Worm (Caenorhabditis elegans) whole organism, young adult: ENCODE results near the gene fbxc-33.

Experiments
- F52B5.7 ChIP-seq: sonication (generic microtip); optimal IDR thresholded peaks from 2 replicates; lab custom pipeline; 2016; ENCODE audit warnings: mild to moderate bottlenecking, missing genetic modification characterization, missing compliant biosample characterization
- T26A5.8 ChIP-seq: sonication (generic microtip); optimal IDR thresholded peaks from 2 replicates; lab custom pipeline; 2016; ENCODE audit warnings: missing genetic modification characterization, missing compliant biosample characterization
- Y56A3A.18 ChIP-seq: fragments of 200-800 bp; sonication (Bioruptor generic); IDR thresholded peaks from 2 replicates; pipeline ENCODE4 v1.3.6; 2022; ENCODE audit warnings: missing genetic modification reagents, missing genetic modification characterization, missing compliant biosample characterization
- bed-1 ChIP-seq: fragments of 200-800 bp; sonication (Bioruptor generic); IDR thresholded peaks from 2 replicates; pipeline ENCODE4 v1.3.6; 2022; ENCODE audit warnings: missing genetic modification reagents, missing genetic modification characterization, missing compliant biosample characterization
- ceh-91 ChIP-seq: fragments of 200-800 bp; sonication (Bioruptor generic); IDR thresholded peaks from 2 replicates; pipeline ENCODE4 v1.3.6; 2022; ENCODE audit warnings: missing genetic modification reagents, missing genetic modification characterization, missing compliant biosample characterization
- dpff-1 ChIP-seq: sonication (generic microtip); optimal IDR thresholded peaks from 2 replicates; lab custom pipeline; 2017; ENCODE audit warnings: mild to moderate bottlenecking, missing genetic modification characterization, missing compliant biosample characterization
- egl-44 ChIP-seq: fragments of 200-800 bp; sonication (Bioruptor generic); IDR thresholded peaks from 2 replicates; pipeline ENCODE4 v1.3.6; 2022; ENCODE audit warnings: missing genetic modification reagents, missing genetic modification characterization, missing compliant biosample characterization
- him-1 ChIP-seq: sonication (generic microtip); optimal IDR thresholded peaks from 2 replicates; lab custom pipeline; 2016; ENCODE audit warnings: missing genotype, missing genetic modification reagents, missing genetic modification characterization, missing compliant biosample characterization
- snpc-4 ChIP-seq, 5 experiments: fragments of 150-350 bp in 1 of 5; sonication (generic microtip) in 4 of 5; optimal IDR thresholded peaks; 2 replicates each; lab custom pipeline; 2014 to 2018; ENCODE audit warnings: missing genetic modification characterization in 5 of 5, missing biosample characterization in 3 of 5, antibody characterized with exemption in 2 of 5, mild to moderate bottlenecking in 2 of 5, missing compliant biosample characterization in 2 of 5, missing genotype in 2 of 5, moderate library complexity in 2 of 5, missing genetic modification reagents in 1 of 5
- tbx-9 ChIP-seq: sonication (generic microtip); optimal IDR thresholded peaks from 2 replicates; lab custom pipeline; 2016; ENCODE audit warnings: borderline replicate concordance, missing genetic modification characterization, inconsistent platforms, missing compliant biosample characterization
- tlf-1 ChIP-seq: fragments of 200-800 bp; sonication (Bioruptor generic); optimal IDR thresholded peaks from 2 replicates; lab custom pipeline; 2018; ENCODE audit warnings: mild to moderate bottlenecking, missing genetic modification characterization, missing compliant biosample characterization
- zim-3 ChIP-seq: sonication (generic microtip); optimal IDR thresholded peaks from 2 replicates; lab custom pipeline; 2017; ENCODE audit warnings: mild to moderate bottlenecking, missing genetic modification characterization, moderate library complexity, missing compliant biosample characterization

- TF ChIP-seq Y56A3A.18 (GFP tag; lab: Robert Waterston, UW) (no peak), zim-3 (tag; lab: Kevin White, UChicago) (no peak), egl-44 (GFP tag; lab: Robert Waterston, UW) (no peak), dpff-1 (tag; lab: Kevin White, UChicago) (no peak), T26A5.8 (tag; lab: Kevin White, UChicago) (no peak), snpc-4 (GFP tag; optimal IDR thresholded peaks at IDR 0.05; lab: Kevin White, UChicago) (no peak), snpc-4 (tag; optimal IDR thresholded peaks at IDR 0.05; lab: Kevin White, UChicago) (no peak), tbx-9 (tag; lab: Kevin White, UChicago) (no peak), him-1 (tag; lab: Kevin White, UChicago) (no peak), bed-1 (no peak), ceh-91 (GFP tag; lab: Robert Waterston, UW) (no peak), tlf-1 (GFP tag; lab: Kevin White, UChicago) (no peak), F52B5.7 (tag; lab: Kevin White, UChicago) (no peak)
Measured at ce11 chrII:927331-927730, 13.9 kb downstream of the fbxc-33 start, which contains the start of gene R07C3.13.
